Fruit fly (Drosophila melanogaster): ENCODE data around the gene CG42673.
A peak's percentile ranks its signal among the peaks of the same experiment; 100 is the strongest.

The CG42673 gene

dm6 chr3L:9546875-9547324 lies at the start of gene CG42673:
TSS of gene CG42673 (plus strand) at chr3L:9547220.
- peak; percentile 81 for TF ChIP-seq Dll (optimal IDR thresholded peaks at IDR 0.05)
- TF ChIP-seq pan (optimal IDR thresholded peaks at IDR 0.05), result no peak

dm6 chr3L:9497249-9497648 lies 49.8 kb upstream of the CG42673 start:
- no peak for TF ChIP-seq usp (GFP tag; optimal IDR thresholded peaks at IDR 0.05)
- TF ChIP-seq CG8478 (optimal IDR thresholded peaks at IDR 0.05), result no peak
- no peak for TF ChIP-seq Dll (optimal IDR thresholded peaks at IDR 0.05)

- no peak for TF ChIP-seq EcR (GFP tag; optimal IDR thresholded peaks at IDR 0.05)
- TF ChIP-seq CG8478 (optimal IDR thresholded peaks at IDR 0.05), result no peak
- no peak for TF ChIP-seq pan (optimal IDR thresholded peaks at IDR 0.05)
- TF ChIP-seq Dll (optimal IDR thresholded peaks at IDR 0.05), result no peak
- TF ChIP-seq psq (optimal IDR thresholded peaks at IDR 0.05), result no peak
- no peak for TF ChIP-seq usp (GFP tag; optimal IDR thresholded peaks at IDR 0.05)
Measured at dm6 chr3L:9497981-9498619, 48.9 kb upstream of the CG42673 start.

- TF ChIP-seq Dll (optimal IDR thresholded peaks at IDR 0.05) (no peak), usp (GFP tag; optimal IDR thresholded peaks at IDR 0.05) (no peak), EcR (GFP tag; optimal IDR thresholded peaks at IDR 0.05) (no peak), pan (optimal IDR thresholded peaks at IDR 0.05) (no peak), CG8478 (optimal IDR thresholded peaks at IDR 0.05) (no peak), psq (optimal IDR thresholded peaks at IDR 0.05) (no peak)
Measured at dm6 chr3L:9499919-9500807, 46.9 kb upstream of the CG42673 start.

dm6 chr3L:9501298-9501697 lies 45.7 kb upstream of the CG42673 start:
- TF ChIP-seq pan (optimal IDR thresholded peaks at IDR 0.05), result no peak
- TF ChIP-seq Dll (optimal IDR thresholded peaks at IDR 0.05), result no peak
- TF ChIP-seq EcR (GFP tag; optimal IDR thresholded peaks at IDR 0.05), result no peak
- TF ChIP-seq usp (GFP tag; optimal IDR thresholded peaks at IDR 0.05), result no peak

dm6 chr3L:9502294-9502693 lies 44.7 kb upstream of the CG42673 start:
- TF ChIP-seq psq (optimal IDR thresholded peaks at IDR 0.05), result no peak
- TF ChIP-seq CG8478 (optimal IDR thresholded peaks at IDR 0.05), result no peak
- no peak for TF ChIP-seq usp (GFP tag; optimal IDR thresholded peaks at IDR 0.05)
- TF ChIP-seq pan (optimal IDR thresholded peaks at IDR 0.05), result no peak
- no peak for TF ChIP-seq EcR (GFP tag; optimal IDR thresholded peaks at IDR 0.05)
- no peak for TF ChIP-seq Dll (optimal IDR thresholded peaks at IDR 0.05)

dm6 chr3L:9502856-9503255 lies 44.2 kb upstream of the CG42673 start:
- TF ChIP-seq psq (optimal IDR thresholded peaks at IDR 0.05) (no peak), CG8478 (optimal IDR thresholded peaks at IDR 0.05) (no peak), pan (optimal IDR thresholded peaks at IDR 0.05) (no peak), usp (GFP tag; optimal IDR thresholded peaks at IDR 0.05) (no peak), EcR (GFP tag; optimal IDR thresholded peaks at IDR 0.05) (no peak), Dll (optimal IDR thresholded peaks at IDR 0.05) (no peak)

dm6 chr3L:9503552-9504317 lies 43.3 kb upstream of the CG42673 start:
- TF ChIP-seq EcR (GFP tag; optimal IDR thresholded peaks at IDR 0.05), result no peak
- TF ChIP-seq pan (optimal IDR thresholded peaks at IDR 0.05), result no peak
- no peak for TF ChIP-seq CG8478 (optimal IDR thresholded peaks at IDR 0.05)
- TF ChIP-seq Dll (optimal IDR thresholded peaks at IDR 0.05), result no peak
- TF ChIP-seq psq (optimal IDR thresholded peaks at IDR 0.05), result no peak
- TF ChIP-seq usp (GFP tag; optimal IDR thresholded peaks at IDR 0.05), result no peak

dm6 chr3L:9504530-9504929 lies 42.5 kb upstream of the CG42673 start:
- TF ChIP-seq psq (optimal IDR thresholded peaks at IDR 0.05) (no peak), Dll (optimal IDR thresholded peaks at IDR 0.05) (no peak), usp (GFP tag; optimal IDR thresholded peaks at IDR 0.05) (no peak), EcR (GFP tag; optimal IDR thresholded peaks at IDR 0.05) (no peak), CG8478 (optimal IDR thresholded peaks at IDR 0.05) (no peak), pan (optimal IDR thresholded peaks at IDR 0.05) (no peak)

dm6 chr3L:9505007-9505712 lies 41.9 kb upstream of the CG42673 start, which contains the start of gene path:
TSS of gene path (minus strand) at chr3L:9505328.
- TF ChIP-seq usp (GFP tag; optimal IDR thresholded peaks at IDR 0.05), result no peak
- no peak for TF ChIP-seq CG8478 (optimal IDR thresholded peaks at IDR 0.05)
- no peak for TF ChIP-seq psq (optimal IDR thresholded peaks at IDR 0.05)
- no peak for TF ChIP-seq Dll (optimal IDR thresholded peaks at IDR 0.05)
- no peak for TF ChIP-seq EcR (GFP tag; optimal IDR thresholded peaks at IDR 0.05)
- no peak for TF ChIP-seq pan (optimal IDR thresholded peaks at IDR 0.05)

dm6 chr3L:9505713-9506062 lies 41.3 kb upstream of the CG42673 start:
- no peak for TF ChIP-seq pan (optimal IDR thresholded peaks at IDR 0.05)
- TF ChIP-seq EcR (GFP tag; optimal IDR thresholded peaks at IDR 0.05), result peak; percentile 49 to 61
- TF ChIP-seq usp (GFP tag; optimal IDR thresholded peaks at IDR 0.05), result no peak
